Fruit fly (Drosophila melanogaster) whole organism, embryonic: ENCODE results near the gene CG2111.
A peak's percentile ranks its signal among the peaks of the same experiment; 100 is the strongest.

Source experiments
- CG7963 ChIP-seq: fragments of 200-800 bp; sonication (Bioruptor generic); IDR thresholded peaks from 3 replicates; pipeline ENCODE4 v1.3.6; 2022; ENCODE audit warnings: missing biosample characterization, missing genetic modification characterization; ENCODE audit not compliant: partially characterized antibody
- Meics ChIP-seq: fragments of 200-800 bp; sonication (Bioruptor generic); optimal IDR thresholded peaks from 2 replicates; lab custom pipeline; 2017; ENCODE audit warnings: missing biosample characterization, mild to moderate bottlenecking, missing genetic modification characterization

DNA sequence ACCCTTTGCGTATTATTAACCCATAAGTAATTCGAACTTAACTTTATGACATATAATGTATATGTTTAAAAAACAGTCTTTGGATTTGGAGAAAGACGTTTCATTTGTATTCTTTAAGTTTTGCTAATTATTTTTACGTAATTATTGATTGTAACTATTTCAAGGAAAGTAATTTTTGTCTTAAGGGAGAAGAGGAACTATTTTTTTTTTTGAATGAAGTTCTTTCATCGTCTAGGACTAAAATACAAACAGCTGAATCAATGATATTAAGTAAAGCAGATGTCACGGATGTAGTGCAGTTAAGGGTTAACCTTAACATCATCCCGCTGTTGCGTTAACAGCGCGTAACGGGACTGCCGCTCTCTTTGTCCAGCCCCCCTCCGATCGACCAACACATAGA lies 28.6 kb upstream of the CG2111 start:
- TF ChIP-seq Meics (GFP tag; lab: Kevin White, UChicago) (peak; percentile 71), CG7963 (no peak)
